Worm (Caenorhabditis elegans): ENCODE results near the gene Y70C5A.4.

DNA sequence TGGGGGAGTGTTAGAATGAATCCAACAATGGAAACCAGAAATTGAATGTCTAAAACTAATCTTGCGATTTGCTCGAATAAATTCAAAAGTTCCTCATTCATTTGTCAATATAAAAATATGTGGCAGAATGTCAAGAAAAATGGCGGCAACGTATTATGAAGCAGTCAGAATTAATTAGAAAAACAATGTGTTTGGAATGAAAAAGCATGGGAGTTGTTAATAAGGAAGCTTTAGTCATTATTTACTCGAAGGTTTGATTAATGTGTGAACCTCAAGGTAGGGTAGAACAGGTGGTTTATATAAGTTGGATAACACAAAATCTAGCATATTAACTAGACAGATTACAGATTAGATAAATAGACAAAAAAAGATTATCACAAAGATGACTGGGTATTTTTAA is 20.6 kb downstream of the Y70C5A.4 start, which contains the start of gene srw-76:
- TF ChIP-seq bed-2 (GFP tag; IDR thresholded peaks at IDR 0.05) (no peak), gei-17 (GFP tag; optimal IDR thresholded peaks at IDR 0.05) (no peak), nhr-120 (GFP tag; IDR thresholded peaks at IDR 0.05) (no peak), snpc-1.3 (tag; optimal IDR thresholded peaks at IDR 0.05; ENCODE audit: insufficient read depth) (no peak), let-607 (tag; optimal IDR thresholded peaks at IDR 0.05) (no peak), B0336.3 (GFP tag; IDR thresholded peaks at IDR 0.05) (no peak), unc-130 (GFP tag; optimal IDR thresholded peaks at IDR 0.05) (no peak)
